Fruit fly (Drosophila melanogaster) whole organism, prepupa: ENCODE measurements around the gene CG32110.

ENCODE experiments used
- CG10631 ChIP-seq: fragments of 200-800 bp; sonication (Bioruptor generic); optimal IDR thresholded peaks from 2 replicates; lab custom pipeline; 2016; ENCODE audit warnings: missing biosample characterization, missing genetic modification characterization
- CG11294 ChIP-seq: fragments of 200-800 bp; sonication (Bioruptor generic); IDR thresholded peaks from 2 replicates; pipeline ENCODE4 v1.3.6; 2022; ENCODE audit warnings: missing biosample characterization, missing genetic modification characterization
- CG11902 ChIP-seq: fragments of 200-800 bp; sonication (Bioruptor generic); optimal IDR thresholded peaks from 3 replicates; lab custom pipeline; 2016; ENCODE audit warnings: missing biosample characterization, missing genetic modification characterization
- CG15336 ChIP-seq: fragments of 200-800 bp; sonication (Bioruptor generic); IDR thresholded peaks from 2 replicates; pipeline ENCODE4 v1.3.6; 2022; ENCODE audit warnings: missing biosample characterization, missing genetic modification characterization
- CG1621 ChIP-seq: fragments of 200-800 bp; sonication (Bioruptor generic); optimal IDR thresholded peaks from 3 replicates; lab custom pipeline; 2018; ENCODE audit warnings: missing biosample characterization, mild to moderate bottlenecking, missing genetic modification characterization
- CG16779 ChIP-seq: fragments of 200-800 bp; sonication (Bioruptor generic); optimal IDR thresholded peaks from 3 replicates; lab custom pipeline; 2017; ENCODE audit warnings: missing biosample characterization, mild to moderate bottlenecking, missing genetic modification characterization
- CG3032 ChIP-seq: fragments of 200-800 bp; optimal IDR thresholded peaks from 2 replicates; lab custom pipeline; 2019; ENCODE audit warnings: missing biosample characterization, mild to moderate bottlenecking, missing genetic modification characterization, moderate library complexity
- CG31627 ChIP-seq: fragments of 200-800 bp; sonication (Bioruptor generic); optimal IDR thresholded peaks from 3 replicates; lab custom pipeline; 2016; ENCODE audit warnings: missing biosample characterization, missing genetic modification characterization
- CG32006 ChIP-seq: fragments of 200-800 bp; sonication (Bioruptor generic); optimal IDR thresholded peaks from 3 replicates; lab custom pipeline; 2017; ENCODE audit warnings: missing biosample characterization, mild to moderate bottlenecking, missing genetic modification characterization
- CG3919 ChIP-seq: fragments of 200-800 bp; sonication (Bioruptor generic); optimal IDR thresholded peaks from 3 replicates; lab custom pipeline; 2016; ENCODE audit warnings: missing biosample characterization, missing genetic modification characterization
- CG6792 ChIP-seq: fragments of 200-800 bp; sonication (Bioruptor generic); optimal IDR thresholded peaks from 3 replicates; lab custom pipeline; 2016; ENCODE audit warnings: missing biosample characterization, missing genetic modification characterization
- CG6808 ChIP-seq: fragments of 200-800 bp; sonication (Bioruptor generic); optimal IDR thresholded peaks from 3 replicates; lab custom pipeline; 2017; ENCODE audit warnings: missing biosample characterization, missing genetic modification characterization, mild to moderate bottlenecking, moderate library complexity, missing genetic modification reagents
- CG7368 ChIP-seq: fragments of 200-800 bp; sonication (Bioruptor generic); optimal IDR thresholded peaks from 3 replicates; lab custom pipeline; 2016; ENCODE audit warnings: missing biosample characterization, missing genetic modification characterization
- CG8119 ChIP-seq: fragments of 200-800 bp; sonication (Bioruptor generic); IDR thresholded peaks from 3 replicates; pipeline ENCODE4 v1.3.6; 2022; ENCODE audit warnings: missing biosample characterization, missing genetic modification characterization
- CG8319 ChIP-seq: fragments of 200-800 bp; sonication (Bioruptor generic); optimal IDR thresholded peaks from 3 replicates; lab custom pipeline; 2016; ENCODE audit warnings: missing biosample characterization, missing genetic modification characterization
- CG8632 ChIP-seq: fragments of 200-800 bp; sonication (Bioruptor generic); optimal IDR thresholded peaks from 3 replicates; lab custom pipeline; 2016; ENCODE audit warnings: missing biosample characterization, missing genetic modification characterization
- CG9139 ChIP-seq: fragments of 200-800 bp; sonication (Bioruptor generic); optimal IDR thresholded peaks from 3 replicates; lab custom pipeline; 2017; ENCODE audit warnings: missing biosample characterization, mild to moderate bottlenecking, missing genetic modification characterization
- Eip78C ChIP-seq: fragments of 200-800 bp; sonication (Bioruptor generic); peaks from one replicate; lab custom pipeline; 2016; ENCODE audit warnings: missing biosample characterization, missing genetic modification characterization
- Eip93F ChIP-seq: fragments of 200-800 bp; sonication (Bioruptor generic); optimal IDR thresholded peaks from 2 replicates; lab custom pipeline; 2016; ENCODE audit warnings: missing biosample characterization, mild to moderate bottlenecking, missing genetic modification characterization
- Ets21C ChIP-seq: fragments of 200-800 bp; sonication (Bioruptor generic); optimal IDR thresholded peaks from 3 replicates; lab custom pipeline; 2016; ENCODE audit warnings: missing biosample characterization, missing genetic modification characterization
- Ets96B ChIP-seq: fragments of 200-800 bp; optimal IDR thresholded peaks from 2 replicates; lab custom pipeline; 2019; ENCODE audit warnings: missing biosample characterization, mild to moderate bottlenecking, missing genetic modification characterization, moderate library complexity
- Gug ChIP-seq: fragments of 200-800 bp; sonication (Bioruptor generic); IDR thresholded peaks from 2 replicates; pipeline ENCODE4 v1.3.6; 2022; ENCODE audit warnings: missing biosample characterization, missing genetic modification characterization
- Hr38 ChIP-seq: sonication (Bioruptor generic); optimal IDR thresholded peaks from 2 replicates; lab custom pipeline; 2016; ENCODE audit warnings: missing biosample characterization, missing genetic modification characterization
- Hr39 ChIP-seq: fragments of 200-800 bp; sonication (Bioruptor generic); optimal IDR thresholded peaks from 2 replicates; lab custom pipeline; 2016; ENCODE audit warnings: missing biosample characterization, missing genetic modification characterization
- Hr4 ChIP-seq: fragments of 200-800 bp; sonication (Bioruptor generic); optimal IDR thresholded peaks from 3 replicates; lab custom pipeline; 2016; ENCODE audit warnings: missing biosample characterization, missing genetic modification characterization
- Lpt ChIP-seq: fragments of 200-800 bp; sonication (Bioruptor generic); optimal IDR thresholded peaks from 3 replicates; lab custom pipeline; 2016; ENCODE audit warnings: missing biosample characterization, missing genetic modification characterization
- Met ChIP-seq: fragments of 200-800 bp; sonication (Bioruptor generic); optimal IDR thresholded peaks from 3 replicates; lab custom pipeline; 2016; ENCODE audit warnings: missing biosample characterization, missing genetic modification characterization
- OdsH ChIP-seq: fragments of 200-800 bp; sonication (Bioruptor generic); optimal IDR thresholded peaks from 3 replicates; lab custom pipeline; 2016; ENCODE audit warnings: missing biosample characterization, missing genetic modification characterization
- Smox ChIP-seq: fragments of 200-800 bp; sonication (Bioruptor generic); optimal IDR thresholded peaks from 3 replicates; lab custom pipeline; 2016; ENCODE audit warnings: missing biosample characterization, missing genetic modification characterization
- Sox14 ChIP-seq: fragments of 200-800 bp; sonication (Bioruptor generic); optimal IDR thresholded peaks from 3 replicates; lab custom pipeline; 2016; ENCODE audit warnings: missing biosample characterization, missing genetic modification characterization
- Sox15 ChIP-seq: fragments of 200-800 bp; sonication (Bioruptor generic); optimal IDR thresholded peaks from 3 replicates; lab custom pipeline; 2016; ENCODE audit warnings: missing biosample characterization, missing genetic modification characterization
- achi ChIP-seq: fragments of 200-800 bp; sonication (Bioruptor generic); optimal IDR thresholded peaks from 3 replicates; lab custom pipeline; 2016; ENCODE audit warnings: missing biosample characterization, missing genetic modification characterization
- acj6 ChIP-seq: fragments of 200-800 bp; sonication (Bioruptor generic); optimal IDR thresholded peaks from 3 replicates; lab custom pipeline; 2016; ENCODE audit warnings: missing biosample characterization, missing genetic modification characterization
- cyc ChIP-seq: fragments of 200-800 bp; sonication (Bioruptor generic); optimal IDR thresholded peaks from 3 replicates; lab custom pipeline; 2016; ENCODE audit warnings: missing biosample characterization, missing genetic modification characterization
- dac ChIP-seq: fragments of 200-800 bp; sonication (Bioruptor generic); optimal IDR thresholded peaks from 2 replicates; lab custom pipeline; 2017; ENCODE audit warnings: missing biosample characterization, mild to moderate bottlenecking, missing genetic modification characterization
- dsx ChIP-seq: fragments of 200-800 bp; optimal IDR thresholded peaks from 3 replicates; lab custom pipeline; 2019; ENCODE audit warnings: missing biosample characterization, mild to moderate bottlenecking, missing genetic modification characterization, moderate library complexity; ENCODE audit not compliant: poor library complexity, severe bottlenecking
- eg ChIP-seq: fragments of 200-800 bp; sonication (Bioruptor generic); IDR thresholded peaks from 3 replicates; pipeline ENCODE4 v1.3.6; 2022; ENCODE audit warnings: missing biosample characterization, missing genetic modification characterization
- fd59A ChIP-seq: fragments of 200-800 bp; sonication (Bioruptor generic); optimal IDR thresholded peaks from 2 replicates; lab custom pipeline; 2017; ENCODE audit warnings: missing biosample characterization, mild to moderate bottlenecking, missing genetic modification characterization, missing genetic modification reagents
- fd85E ChIP-seq: fragments of 200-800 bp; sonication (Bioruptor generic); optimal IDR thresholded peaks from 3 replicates; lab custom pipeline; 2016; ENCODE audit warnings: missing biosample characterization, missing genetic modification characterization
- fkh ChIP-seq: fragments of 200-800 bp; sonication (Bioruptor generic); optimal IDR thresholded peaks from 3 replicates; lab custom pipeline; 2017; ENCODE audit warnings: missing biosample characterization, mild to moderate bottlenecking, missing genetic modification characterization, moderate library complexity
- lz ChIP-seq: fragments of 200-800 bp; sonication (Bioruptor generic); optimal IDR thresholded peaks from 3 replicates; lab custom pipeline; 2016; ENCODE audit warnings: missing biosample characterization, missing genetic modification characterization
- net ChIP-seq: fragments of 200-800 bp; sonication (Bioruptor generic); optimal IDR thresholded peaks from 3 replicates; lab custom pipeline; 2016; ENCODE audit warnings: missing biosample characterization, missing genetic modification characterization
- pdm3 ChIP-seq: fragments of 200-800 bp; sonication (Bioruptor generic); optimal IDR thresholded peaks from 3 replicates; lab custom pipeline; 2016; ENCODE audit warnings: missing biosample characterization, missing genetic modification characterization
- salr ChIP-seq, 2 experiments: fragments of 200-800 bp; sonication (Bioruptor generic); optimal IDR thresholded peaks; 3 replicates each; lab custom pipeline; 2016 to 2018; ENCODE audit warnings: missing biosample characterization in 2 of 2, missing genetic modification characterization in 2 of 2, mild to moderate bottlenecking in 1 of 2
- spab ChIP-seq: fragments of 200-800 bp; sonication (Bioruptor generic); optimal IDR thresholded peaks from 2 replicates; lab custom pipeline; 2017; ENCODE audit warnings: missing biosample characterization, mild to moderate bottlenecking, missing genetic modification characterization, missing genetic modification reagents
- ss ChIP-seq, 2 experiments: fragments of 200-800 bp; sonication (Bioruptor generic); optimal IDR thresholded peaks; 2 replicates in 1 of 2; 3 replicates in 1 of 2; lab custom pipeline; 2017 to 2018; ENCODE audit warnings: mild to moderate bottlenecking in 2 of 2, missing biosample characterization in 2 of 2, missing genetic modification characterization in 2 of 2, moderate library complexity in 1 of 2
- svp ChIP-seq: fragments of 200-800 bp; sonication (Bioruptor generic); peaks from one replicate; lab custom pipeline; 2016; ENCODE audit warnings: missing biosample characterization, missing genetic modification characterization
- topi ChIP-seq: fragments of 200-800 bp; sonication (Bioruptor generic); optimal IDR thresholded peaks from 3 replicates; lab custom pipeline; 2016; ENCODE audit warnings: missing biosample characterization, missing genetic modification characterization
- vri ChIP-seq: fragments of 200-800 bp; sonication (Bioruptor generic); optimal IDR thresholded peaks from 3 replicates; lab custom pipeline; 2016; ENCODE audit warnings: missing biosample characterization, mild to moderate bottlenecking, missing genetic modification characterization

The CG32110 gene

dm6 chr3L:12791679-12792229 is 16.8 kb upstream of the CG32110 start:
- TF ChIP-seq CG31627 (GFP tag; lab: Kevin White, UChicago) = no peak
- peak; percentile 36 for TF ChIP-seq svp
- peak; percentile 46 for TF ChIP-seq Eip93F (GFP tag; lab: Kevin White, UChicago)
- TF ChIP-seq ss (GFP tag; optimal IDR thresholded peaks at IDR 0.05; lab: Kevin White, UChicago) = no peak
- TF ChIP-seq Smox (GFP tag; lab: Kevin White, UChicago) = no peak
- TF ChIP-seq Hr38 (GFP tag; lab: Kevin White, UChicago) = no peak
- TF ChIP-seq vri (GFP tag; lab: Kevin White, UChicago) = peak; percentile 7
- peak; percentile 10 for TF ChIP-seq Eip78C (GFP tag; lab: Kevin White, UChicago)

- TF ChIP-seq dac (GFP tag; lab: Kevin White, UChicago) (peak; percentile 31), dsx (GFP tag; lab: Kevin White, UChicago) (peak; percentile 99), lz (GFP tag; lab: Kevin White, UChicago) (peak; percentile 88), Sox15 (GFP tag; lab: Kevin White, UChicago) (peak; percentile 55), CG16779 (tag; lab: Kevin White, UChicago) (peak; percentile 83), OdsH (GFP tag; lab: Kevin White, UChicago) (peak; percentile 84), cyc (GFP tag; lab: Kevin White, UChicago) (peak; percentile 77), Sox14 (peak; percentile 88), CG7368 (GFP tag; lab: Kevin White, UChicago) (peak; percentile 70), CG3919 (GFP tag; lab: Kevin White, UChicago) (peak; percentile 81), fd85E (GFP tag; lab: Kevin White, UChicago) (peak; percentile 57), CG10631 (peak; percentile 77), Hr4 (GFP tag; lab: Kevin White, UChicago) (peak; percentile 79), CG1621 (tag; lab: Kevin White, UChicago) (peak; percentile 75), Ets21C (GFP tag; lab: Kevin White, UChicago) (peak; percentile 68), fkh (no peak), Ets96B (peak; percentile 92), CG15336 (GFP tag; lab: Robert Waterston, UW) (peak; percentile 89), CG11294 (GFP tag; lab: Robert Waterston, UW) (peak; percentile 15; the same call in 1 of the 2 replicates), CG31627 (GFP tag; lab: Kevin White, UChicago) (peak; percentile 74), CG8119 (peak; percentile 90), net (GFP tag; lab: Kevin White, UChicago) (peak; percentile 89), CG6808 (GFP tag; lab: Kevin White, UChicago) (peak; percentile 91), achi (peak; percentile 86), Hr39 (peak; percentile 69), topi (GFP tag; lab: Kevin White, UChicago) (peak; percentile 87), CG11902 (GFP tag; lab: Kevin White, UChicago) (peak; percentile 65), CG8319 (GFP tag; lab: Kevin White, UChicago) (peak; percentile 57), Hr38 (GFP tag; lab: Kevin White, UChicago) (no peak), CG32006 (GFP tag; lab: Kevin White, UChicago) (peak; percentile 87), pdm3 (GFP tag; lab: Kevin White, UChicago) (peak; percentile 88), acj6 (peak; percentile 86), salr (GFP tag; optimal IDR thresholded peaks at IDR 0.05; lab: Kevin White, UChicago) (peak; percentile 38 to 87), CG8632 (peak; percentile 85), Gug (peak; percentile 65), Met (GFP tag; lab: Kevin White, UChicago) (peak; percentile 91), eg (peak; percentile 80; the same call in 2 of the 3 replicates), fd59A (peak; percentile 68), CG6792 (GFP tag; lab: Kevin White, UChicago) (peak; percentile 85), CG3032 (tag; lab: Kevin White, UChicago) (peak; percentile 91), CG9139 (GFP tag; lab: Kevin White, UChicago) (peak; percentile 81), spab (GFP tag; lab: Kevin White, UChicago) (peak; percentile 86), Smox (GFP tag; lab: Kevin White, UChicago) (peak; percentile 87), Lpt (GFP tag; lab: Kevin White, UChicago) (peak; percentile 77)
Observed at dm6 chr3L:12792933-12793448, 15.5 kb upstream of the CG32110 start.
